Worm (Caenorhabditis elegans) whole organism, young adult: ENCODE measurements around the gene prp-9.

Experiments
- C17E4.6 ChIP-seq: fragments of 200-800 bp; sonication (Bioruptor generic); IDR thresholded peaks from 2 replicates; pipeline ENCODE4 v1.3.6; 2022; ENCODE audit warnings: missing genetic modification reagents, missing genetic modification characterization, missing compliant biosample characterization
- F22D6.2 ChIP-seq: sonication (generic microtip); optimal IDR thresholded peaks from 2 replicates; lab custom pipeline; 2016; ENCODE audit warnings: mild to moderate bottlenecking, missing genetic modification characterization, missing compliant biosample characterization
- F52B5.7 ChIP-seq: sonication (generic microtip); optimal IDR thresholded peaks from 2 replicates; lab custom pipeline; 2016; ENCODE audit warnings: mild to moderate bottlenecking, missing genetic modification characterization, missing compliant biosample characterization
- K11D2.4 ChIP-seq: fragments of 200-800 bp; sonication (Bioruptor generic); IDR thresholded peaks from 2 replicates; pipeline ENCODE4 v1.3.6; 2022; ENCODE audit warnings: missing genetic modification reagents, missing genetic modification characterization, missing compliant biosample characterization
- Y53G8AR.9 ChIP-seq: fragments of 200-800 bp; sonication (Bioruptor generic); conservative IDR thresholded peaks from 2 replicates; pipeline ENCODE4 v1.3.6; 2022; ENCODE audit warnings: missing genetic modification reagents, missing genetic modification characterization, missing compliant biosample characterization
- Y56A3A.18 ChIP-seq: fragments of 200-800 bp; sonication (Bioruptor generic); IDR thresholded peaks from 2 replicates; pipeline ENCODE4 v1.3.6; 2022; ENCODE audit warnings: missing genetic modification reagents, missing genetic modification characterization, missing compliant biosample characterization
- Y79H2A.3 ChIP-seq: fragments of 200-800 bp; sonication (Bioruptor generic); conservative IDR thresholded peaks from 2 replicates; pipeline ENCODE4 v1.3.6; 2022; ENCODE audit warnings: missing genetic modification reagents, missing genetic modification characterization, missing compliant biosample characterization
- attf-3 ChIP-seq: fragments of 200-800 bp; sonication (Bioruptor generic); conservative IDR thresholded peaks from 2 replicates; pipeline ENCODE4 v1.3.6; 2022; ENCODE audit warnings: missing genetic modification reagents, missing genetic modification characterization, missing compliant biosample characterization
- attf-6 ChIP-seq: fragments of 200-800 bp; sonication (Bioruptor generic); IDR thresholded peaks from 2 replicates; pipeline ENCODE4 v1.3.6; 2022; ENCODE audit warnings: missing genetic modification reagents, missing genetic modification characterization, missing compliant biosample characterization
- ceh-58 ChIP-seq: fragments of 200-800 bp; sonication (Bioruptor generic); IDR thresholded peaks from 2 replicates; pipeline ENCODE4 v1.3.6; 2022; ENCODE audit warnings: missing genetic modification characterization, missing compliant biosample characterization
- chd-7 ChIP-seq: sonication (generic microtip); optimal IDR thresholded peaks from 2 replicates; lab custom pipeline; 2016; ENCODE audit warnings: mild to moderate bottlenecking, missing genetic modification characterization, moderate library complexity, missing compliant biosample characterization
- dpff-1 ChIP-seq: sonication (generic microtip); optimal IDR thresholded peaks from 2 replicates; lab custom pipeline; 2017; ENCODE audit warnings: mild to moderate bottlenecking, missing genetic modification characterization, missing compliant biosample characterization
- nfyb-1 ChIP-seq: fragments of 200-800 bp; sonication (Bioruptor generic); IDR thresholded peaks from 2 replicates; pipeline ENCODE4 v1.3.6; 2022; ENCODE audit warnings: missing genetic modification reagents, missing genetic modification characterization, missing compliant biosample characterization
- pbrm-1 ChIP-seq: fragments of 200-800 bp; sonication (Bioruptor generic); IDR thresholded peaks from 2 replicates; pipeline ENCODE4 v1.3.6; 2022; ENCODE audit warnings: missing genetic modification reagents, missing genetic modification characterization, missing compliant biosample characterization
- xnd-1 ChIP-seq: sonication (generic microtip); optimal IDR thresholded peaks from 2 replicates; lab custom pipeline; 2016; ENCODE audit warnings: missing genotype, missing genetic modification reagents, missing genetic modification characterization, missing compliant biosample characterization
- ztf-26 ChIP-seq: sonication (generic microtip); optimal IDR thresholded peaks from 2 replicates; lab custom pipeline; 2017; ENCODE audit warnings: missing genetic modification characterization, missing compliant biosample characterization

The prp-9 gene

DNA sequence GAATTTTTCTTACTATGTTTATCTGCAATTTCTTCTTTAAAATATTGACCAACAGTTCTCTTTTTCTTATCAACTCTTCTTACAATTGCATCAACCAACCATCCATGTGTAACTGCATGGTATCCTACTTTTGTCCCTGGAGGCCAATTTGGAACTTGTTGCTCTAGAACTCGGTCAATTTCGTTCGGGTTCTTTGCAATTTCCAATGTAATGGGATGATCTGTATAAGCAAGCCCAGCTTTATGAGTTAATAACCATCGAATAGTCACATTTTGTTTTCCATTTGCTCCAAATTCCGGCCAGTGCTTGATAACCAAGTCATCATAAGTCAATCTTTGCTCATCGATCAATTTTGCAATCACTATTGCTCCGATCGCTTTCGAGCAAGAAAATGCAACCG is 45.9 kb downstream of the prp-9 start:
- TF ChIP-seq ztf-26 (no peak), C17E4.6 (no peak), ceh-58 (GFP tag; lab: Robert Waterston, UW) (0 out of 2 replicates have a peak, but pooled peaks have one; percentile 67), Y53G8AR.9 (GFP tag; lab: Robert Waterston, UW) (0 out of 2 replicates have a peak, but pooled peaks have one; percentile 16), Y56A3A.18 (peak; percentile 8; the same call in 1 of the 2 replicates)

DNA sequence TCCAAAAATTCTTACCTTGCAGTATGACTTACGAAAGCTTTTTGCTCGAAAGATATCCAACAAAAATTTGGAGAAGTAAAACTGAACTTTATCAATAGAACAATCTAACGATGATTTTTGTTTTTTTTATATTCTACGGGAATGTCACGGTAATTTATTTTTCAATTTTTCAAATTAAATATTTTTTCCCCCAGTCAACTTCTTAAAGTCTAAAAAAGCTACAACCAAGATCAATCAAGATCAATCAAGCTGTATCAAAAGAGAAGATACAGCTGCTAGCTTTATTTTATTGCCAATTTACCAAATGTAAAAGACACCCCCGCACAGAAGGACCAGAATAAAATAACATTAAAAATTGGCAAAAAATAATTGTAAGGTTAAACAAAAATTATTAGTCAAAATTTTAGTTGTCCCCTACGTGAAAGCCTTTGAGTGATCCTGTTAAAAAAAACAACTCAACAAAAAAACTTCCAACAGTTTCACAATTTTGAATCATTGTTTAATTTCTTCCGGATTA is 49.8 kb downstream of the prp-9 start, which contains the start of the genes M05D6.1 and M05D6.3:
Gene M05D6.1, minus strand, starts transcription at position 101 of the 517 bp plus-strand sequence.
Gene M05D6.3, plus strand, starts transcription at position 467 of the 517 bp plus-strand sequence.
- TF ChIP-seq attf-6, result no peak
- TF ChIP-seq F22D6.2 (tag; lab: Kevin White, UChicago), result no peak
- no peak for TF ChIP-seq xnd-1 (tag; lab: Kevin White, UChicago)
- TF ChIP-seq K11D2.4 (GFP tag; lab: Robert Waterston, UW), result no peak
- TF ChIP-seq attf-3, result no peak
- no peak for TF ChIP-seq chd-7 (tag; lab: Kevin White, UChicago)
- no peak for TF ChIP-seq dpff-1 (tag; lab: Kevin White, UChicago)
- no peak for TF ChIP-seq pbrm-1 (GFP tag; lab: Robert Waterston, UW)
- TF ChIP-seq Y79H2A.3 (GFP tag; lab: Robert Waterston, UW), result no peak
- no peak for TF ChIP-seq ztf-26
- no peak for TF ChIP-seq nfyb-1 (GFP tag; lab: Robert Waterston, UW)
- no peak for TF ChIP-seq F52B5.7 (tag; lab: Kevin White, UChicago)
- TF ChIP-seq, all 124 proteins: peak for 0
